In the genomic region with DNA sequence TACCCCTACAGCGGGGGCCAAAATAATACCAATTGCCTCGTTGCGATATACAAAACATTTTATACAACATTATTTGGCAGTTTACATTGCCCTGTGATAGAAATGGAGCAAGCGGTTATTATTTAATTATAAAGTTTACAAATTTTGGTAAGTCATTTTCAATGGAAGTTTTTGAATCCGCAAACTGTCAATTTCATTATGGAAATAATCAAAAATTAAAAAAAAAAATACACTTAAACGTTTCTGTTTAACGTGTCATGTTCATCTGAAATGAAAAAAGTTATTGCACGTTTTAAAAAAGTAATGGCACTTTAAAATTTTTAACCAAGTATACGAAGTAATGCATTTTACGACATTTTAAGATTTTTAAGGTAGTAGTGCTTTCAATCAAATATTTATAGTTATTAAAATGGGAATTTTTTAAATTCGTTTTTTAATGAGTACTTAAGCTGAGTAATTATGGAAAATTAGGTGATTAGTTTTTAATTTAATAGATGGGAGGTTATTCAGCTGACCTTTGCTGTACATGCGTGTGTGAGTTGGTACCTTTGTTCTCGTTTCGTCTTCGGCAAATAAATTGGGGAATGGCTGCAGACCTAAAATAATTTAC, we compare ENCODE assay signal across 3 fruit fly cellular contexts.
TF ChIP-seq lines count a peak whose summit lies in the region.

No protein-coding gene starts in this region.

- TF ChIP-seq CTCF in whole organism, embryonic (GFP tag; optimal IDR thresholded peaks at IDR 0.05; lab: Kevin White, UChicago), result no peak

TF ChIP-seq in whole organism, embryonic, 481 proteins besides CTCF, POLR2A, EP300 and RAD21 (continues in another document):
- no peak for TF ChIP-seq maf-S (GFP tag; optimal IDR thresholded peaks at IDR 0.05; lab: Kevin White, UChicago)
- no peak for TF ChIP-seq lbe (GFP tag; optimal IDR thresholded peaks at IDR 0.05; lab: Kevin White, UChicago)
- TF ChIP-seq NC2α (GFP tag; optimal IDR thresholded peaks at IDR 0.05; lab: Kevin White, UChicago), result no peak
- TF ChIP-seq crc (GFP tag; optimal IDR thresholded peaks at IDR 0.05; lab: Kevin White, UChicago), result no peak
- TF ChIP-seq CG17361 (GFP tag; IDR thresholded peaks at IDR 0.05; lab: Robert Waterston, UW), result no peak
- TF ChIP-seq nmo (GFP tag; optimal IDR thresholded peaks at IDR 0.05; lab: Kevin White, UChicago), result no peak
- TF ChIP-seq caup (GFP tag; optimal IDR thresholded peaks at IDR 0.05; lab: Kevin White, UChicago; ENCODE audit: severe bottlenecking), result no peak
- TF ChIP-seq Hsf (GFP tag; optimal IDR thresholded peaks at IDR 0.05; lab: Kevin White, UChicago), result no peak
- TF ChIP-seq sens (GFP tag; lab: Kevin White, UChicago), result peak; percentile 32
- TF ChIP-seq Tbp (GFP tag; optimal IDR thresholded peaks at IDR 0.05; lab: Kevin White, UChicago), result no peak
- no peak for TF ChIP-seq CG14965 (GFP tag; optimal IDR thresholded peaks at IDR 0.05; lab: Kevin White, UChicago; ENCODE audit: borderline replicate concordance)
- TF ChIP-seq twi (tag; optimal IDR thresholded peaks at IDR 0.05; lab: Kevin White, UChicago), result no peak
- no peak for TF ChIP-seq Optix (GFP tag; IDR thresholded peaks at IDR 0.05; lab: Robert Waterston, UW)
- TF ChIP-seq NK7.1 (GFP tag; optimal IDR thresholded peaks at IDR 0.05; lab: Kevin White, UChicago), result no peak
- TF ChIP-seq CG7357 (GFP tag; IDR thresholded peaks at IDR 0.05; lab: Robert Waterston, UW), result no peak
- TF ChIP-seq bbx (GFP tag; IDR thresholded peaks at IDR 0.05; lab: Robert Waterston, UW; ENCODE audit: partially characterized antibody), result no peak
- no peak for TF ChIP-seq p53 (GFP tag; optimal IDR thresholded peaks at IDR 0.05; lab: Kevin White, UChicago)
- no peak for TF ChIP-seq B-H2 (GFP tag; optimal IDR thresholded peaks at IDR 0.05; lab: Kevin White, UChicago)
- TF ChIP-seq CG11504 (tag; optimal IDR thresholded peaks at IDR 0.05; lab: Kevin White, UChicago), result peak; percentile 10
- TF ChIP-seq Deaf1 (tag; optimal IDR thresholded peaks at IDR 0.05; lab: Kevin White, UChicago), result no peak
- no peak for TF ChIP-seq insv (GFP tag; optimal IDR thresholded peaks at IDR 0.05; lab: Kevin White, UChicago)
- no peak for TF ChIP-seq so (GFP tag; IDR thresholded peaks at IDR 0.05; lab: Robert Waterston, UW)
- no peak for TF ChIP-seq jigr1 (GFP tag; IDR thresholded peaks at IDR 0.05; lab: Robert Waterston, UW)
- TF ChIP-seq chif (GFP tag; optimal IDR thresholded peaks at IDR 0.05; lab: Kevin White, UChicago), result no peak
- no peak for TF ChIP-seq CG17912 (GFP tag; optimal IDR thresholded peaks at IDR 0.05; lab: Kevin White, UChicago)
- no peak for TF ChIP-seq cg (GFP tag; optimal IDR thresholded peaks at IDR 0.05; lab: Kevin White, UChicago)
- no peak for TF ChIP-seq CG32532 (GFP tag; IDR thresholded peaks at IDR 0.05; lab: Robert Waterston, UW)
- no peak for TF ChIP-seq sens-2 (GFP tag; IDR thresholded peaks at IDR 0.05; lab: Robert Waterston, UW)
- TF ChIP-seq CG10979 (tag; optimal IDR thresholded peaks at IDR 0.05; lab: Kevin White, UChicago), result no peak

TF ChIP-seq in whole organism, prepupa, 60 proteins besides CTCF, POLR2A, EP300 and RAD21:
- TF ChIP-seq CG16779 (tag; optimal IDR thresholded peaks at IDR 0.05; lab: Kevin White, UChicago), result no peak
- TF ChIP-seq CG34406 (GFP tag; optimal IDR thresholded peaks at IDR 0.05; lab: Kevin White, UChicago), result peak; percentile 18
- no peak for TF ChIP-seq Gug (GFP tag; IDR thresholded peaks at IDR 0.05; lab: Robert Waterston, UW)
- peak; percentile 40 for TF ChIP-seq topi (GFP tag; optimal IDR thresholded peaks at IDR 0.05; lab: Kevin White, UChicago)
- TF ChIP-seq Smox (GFP tag; optimal IDR thresholded peaks at IDR 0.05; lab: Kevin White, UChicago), result peak; percentile 16
- TF ChIP-seq acj6 (GFP tag; optimal IDR thresholded peaks at IDR 0.05; lab: Kevin White, UChicago), result peak; percentile 14
- TF ChIP-seq svp (GFP tag; lab: Kevin White, UChicago), result peak; percentile 59
- no peak for TF ChIP-seq CG6854 (GFP tag; optimal IDR thresholded peaks at IDR 0.05; lab: Kevin White, UChicago)
- TF ChIP-seq lz (GFP tag; optimal IDR thresholded peaks at IDR 0.05; lab: Kevin White, UChicago), result peak; percentile 12
- no peak for TF ChIP-seq CG8119 (GFP tag; IDR thresholded peaks at IDR 0.05; lab: Robert Waterston, UW)
- TF ChIP-seq CG8632 (GFP tag; optimal IDR thresholded peaks at IDR 0.05; lab: Kevin White, UChicago), result peak; percentile 3
- TF ChIP-seq esn (GFP tag; optimal IDR thresholded peaks at IDR 0.05; lab: Kevin White, UChicago), result peak; percentile 44
- TF ChIP-seq Met (GFP tag; optimal IDR thresholded peaks at IDR 0.05; lab: Kevin White, UChicago), result peak; percentile 30
- no peak for TF ChIP-seq spab (GFP tag; optimal IDR thresholded peaks at IDR 0.05; lab: Kevin White, UChicago)
- no peak for TF ChIP-seq CG4318 (GFP tag; optimal IDR thresholded peaks at IDR 0.05; lab: Kevin White, UChicago)
- peak; percentile 82 for TF ChIP-seq Eip78C (GFP tag; lab: Kevin White, UChicago)

TF ChIP-seq in whole organism, wandering third instar larva, 38 proteins besides CTCF, POLR2A, EP300 and RAD21:
- TF ChIP-seq psq (GFP tag; optimal IDR thresholded peaks at IDR 0.05; lab: Kevin White, UChicago) (peak; percentile 1), br (GFP tag; optimal IDR thresholded peaks at IDR 0.05; lab: Kevin White, UChicago) (no peak)
